Worm (Caenorhabditis elegans) whole organism, L1 larva: ENCODE measurements around the gene taf-9.

Source experiments
- C16A3.4 ChIP-seq: fragments of 150-350 bp; optimal IDR thresholded peaks from 2 replicates; lab custom pipeline; 2014; ENCODE audit warnings: missing biosample characterization, missing genetic modification characterization
- C34B4.2 ChIP-seq: sonication (generic microtip); optimal IDR thresholded peaks from 2 replicates; lab custom pipeline; 2017; ENCODE audit warnings: mild to moderate bottlenecking, missing genetic modification characterization, missing compliant biosample characterization
- F16B12.6 ChIP-seq: fragments of 150-350 bp; optimal IDR thresholded peaks from 2 replicates; lab custom pipeline; 2014; ENCODE audit warnings: missing biosample characterization, missing genetic modification characterization
- Y116A8C.19 ChIP-seq: sonication (generic microtip); optimal IDR thresholded peaks from 2 replicates; lab custom pipeline; 2016; ENCODE audit warnings: missing compliant biosample characterization, missing genetic modification characterization, borderline replicate concordance
- aha-1 ChIP-seq: fragments of 150-350 bp; optimal IDR thresholded peaks from 2 replicates; lab custom pipeline; 2014; ENCODE audit warnings: missing biosample characterization, missing genetic modification characterization
- ceh-8 ChIP-seq: fragments of 200-800 bp; sonication (Bioruptor generic); optimal IDR thresholded peaks from 2 replicates; lab custom pipeline; 2018; ENCODE audit warnings: mild to moderate bottlenecking, missing genetic modification characterization, moderate library complexity, missing compliant biosample characterization
- ceh-82 ChIP-seq, 3 experiments: fragments of 150-350 bp in 1 of 3; sonication (generic microtip) in 2 of 3; optimal IDR thresholded peaks; 2 replicates each; lab custom pipeline; 2014 to 2017; ENCODE audit warnings: missing biosample characterization in 3 of 3, missing genetic modification characterization in 3 of 3
- ces-1 ChIP-seq: fragments of 150-350 bp; optimal IDR thresholded peaks from 2 replicates; lab custom pipeline; 2014; ENCODE audit warnings: missing biosample characterization, missing genetic modification reagents, missing genetic modification characterization
- dsc-1 ChIP-seq: sonication (generic microtip); optimal IDR thresholded peaks from 2 replicates; lab custom pipeline; 2016; ENCODE audit warnings: mild to moderate bottlenecking, missing genetic modification characterization, missing compliant biosample characterization
- egl-13 ChIP-seq: sonication (generic microtip); optimal IDR thresholded peaks from 2 replicates; lab custom pipeline; 2016; ENCODE audit warnings: missing genotype, missing genetic modification reagents, missing genetic modification characterization, missing compliant biosample characterization
- elt-2 ChIP-seq: sonication (generic microtip); optimal IDR thresholded peaks from 2 replicates; lab custom pipeline; 2016; ENCODE audit warnings: missing genetic modification characterization, mild to moderate bottlenecking, inconsistent platforms, missing compliant biosample characterization, missing genetic modification reagents
- elt-3 ChIP-seq, 6 experiments: fragments of 150-350 bp in 1 of 6; sonication (generic microtip); optimal IDR thresholded peaks; 2 replicates each; lab custom pipeline; 2017 to 2018; ENCODE audit warnings: missing biosample characterization in 6 of 6, missing genetic modification characterization in 6 of 6, inconsistent platforms in 1 of 6
- ets-5 ChIP-seq: fragments of 200-800 bp; sonication (Bioruptor generic); IDR thresholded peaks from 2 replicates; pipeline ENCODE4 v1.3.6; 2022; ENCODE audit warnings: missing genetic modification characterization, missing compliant biosample characterization
- fkh-10 ChIP-seq: sonication (generic microtip); optimal IDR thresholded peaks from 2 replicates; lab custom pipeline; 2017; ENCODE audit warnings: missing biosample characterization, missing genetic modification reagents, missing genetic modification characterization
- fkh-4 ChIP-seq: sonication (generic microtip); optimal IDR thresholded peaks from 2 replicates; lab custom pipeline; 2016; ENCODE audit warnings: missing compliant biosample characterization, missing genetic modification characterization, borderline replicate concordance
- hlh-4 ChIP-seq: sonication (generic microtip); optimal IDR thresholded peaks from 2 replicates; lab custom pipeline; 2016; ENCODE audit warnings: mild to moderate bottlenecking, missing genetic modification characterization, missing compliant biosample characterization
- hpl-2 ChIP-seq: fragments of 150-350 bp; optimal IDR thresholded peaks from 2 replicates; lab custom pipeline; 2014; ENCODE audit warnings: missing biosample characterization, missing genetic modification reagents, missing genetic modification characterization
- irx-1 ChIP-seq: sonication (generic microtip); optimal IDR thresholded peaks from 2 replicates; lab custom pipeline; 2016; ENCODE audit warnings: missing genetic modification characterization, missing compliant biosample characterization
- lin-15B ChIP-seq: fragments of 150-350 bp; sonication (generic microtip); optimal IDR thresholded peaks from 3 replicates; lab custom pipeline; 2014; ENCODE audit warnings: missing biosample characterization, missing genetic modification characterization
- lin-35 ChIP-seq, 2 experiments: fragments of 150-350 bp; optimal IDR thresholded peaks; 2 replicates each; lab custom pipeline; 2014; ENCODE audit warnings: missing biosample characterization in 2 of 2, missing genetic modification characterization in 2 of 2, missing genetic modification reagents in 2 of 2
- lir-3 ChIP-seq: sonication (generic microtip); optimal IDR thresholded peaks from 2 replicates; lab custom pipeline; 2016; ENCODE audit warnings: mild to moderate bottlenecking, missing genetic modification characterization, moderate library complexity, missing compliant biosample characterization; ENCODE audit not compliant: poor library complexity
- mab-9 ChIP-seq: fragments of 200-800 bp; sonication (Bioruptor generic); IDR thresholded peaks from 2 replicates; pipeline ENCODE4 v1.3.6; 2022; ENCODE audit warnings: missing genetic modification reagents, missing genetic modification characterization, missing compliant biosample characterization
- mef-2 ChIP-seq: fragments of 150-350 bp; optimal IDR thresholded peaks from 2 replicates; lab custom pipeline; 2014; ENCODE audit warnings: missing biosample characterization, missing genetic modification characterization
- mep-1 ChIP-seq: fragments of 150-350 bp; optimal IDR thresholded peaks from 2 replicates; lab custom pipeline; 2014; ENCODE audit warnings: missing biosample characterization, missing genetic modification characterization
- nhr-19 ChIP-seq: fragments of 200-800 bp; sonication (Bioruptor generic); conservative IDR thresholded peaks from 2 replicates; pipeline ENCODE4 v1.3.6; 2022; ENCODE audit warnings: missing genetic modification characterization, missing compliant biosample characterization
- nhr-20 ChIP-seq: sonication (generic microtip); optimal IDR thresholded peaks from 2 replicates; lab custom pipeline; 2016; ENCODE audit warnings: mild to moderate bottlenecking, missing genetic modification characterization, missing compliant biosample characterization
- nhr-237 ChIP-seq: fragments of 150-350 bp; optimal IDR thresholded peaks from 2 replicates; lab custom pipeline; 2014; ENCODE audit warnings: missing biosample characterization, missing genetic modification characterization
- nhr-71 ChIP-seq: sonication (generic microtip); optimal IDR thresholded peaks from 2 replicates; lab custom pipeline; 2016; ENCODE audit warnings: mild to moderate bottlenecking, missing genetic modification characterization, moderate library complexity, missing compliant biosample characterization
- nhr-90 ChIP-seq: sonication (generic microtip); optimal IDR thresholded peaks from 2 replicates; lab custom pipeline; 2016; ENCODE audit warnings: mild to moderate bottlenecking, missing genetic modification characterization, missing compliant biosample characterization; ENCODE audit not compliant: poor library complexity
- pag-3 ChIP-seq: sonication (generic microtip); optimal IDR thresholded peaks from 2 replicates; lab custom pipeline; 2017; ENCODE audit warnings: missing genetic modification characterization, mild to moderate bottlenecking, missing compliant biosample characterization, antibody characterized with exemption, borderline replicate concordance; ENCODE audit not compliant: insufficient read depth
- pax-3 ChIP-seq: fragments of 200-800 bp; sonication (Bioruptor generic); optimal IDR thresholded peaks from 2 replicates; lab custom pipeline; 2018; ENCODE audit warnings: mild to moderate bottlenecking, missing genetic modification characterization, moderate library complexity, missing compliant biosample characterization
- pqm-1 ChIP-seq: sonication (generic microtip); optimal IDR thresholded peaks from 3 replicates; lab custom pipeline; 2017; ENCODE audit warnings: missing biosample characterization, missing genetic modification characterization
- rnt-1 ChIP-seq: sonication (generic microtip); optimal IDR thresholded peaks from 2 replicates; lab custom pipeline; 2016; ENCODE audit warnings: mild to moderate bottlenecking, missing genetic modification characterization, moderate library complexity, missing compliant biosample characterization
- snpc-4 ChIP-seq: fragments of 150-350 bp; optimal IDR thresholded peaks from 2 replicates; lab custom pipeline; 2014; ENCODE audit warnings: missing biosample characterization, missing genetic modification characterization
- sox-4 ChIP-seq: sonication (generic microtip); optimal IDR thresholded peaks from 2 replicates; lab custom pipeline; 2016; ENCODE audit warnings: missing genetic modification characterization, missing compliant biosample characterization
- sptf-1 ChIP-seq: fragments of 150-350 bp; optimal IDR thresholded peaks from 2 replicates; lab custom pipeline; 2014; ENCODE audit warnings: missing biosample characterization, missing genetic modification characterization
- swsn-7 ChIP-seq: sonication (generic microtip); optimal IDR thresholded peaks from 2 replicates; lab custom pipeline; 2016; ENCODE audit warnings: missing genetic modification characterization, missing compliant biosample characterization
- unc-62 ChIP-seq: fragments of 150-350 bp; optimal IDR thresholded peaks from 2 replicates; lab custom pipeline; 2014; ENCODE audit warnings: missing biosample characterization, missing genetic modification reagents, missing genetic modification characterization
- zag-1 ChIP-seq: fragments of 150-350 bp; optimal IDR thresholded peaks from 2 replicates; lab custom pipeline; 2014; ENCODE audit warnings: missing biosample characterization, missing genetic modification characterization
- zip-4 ChIP-seq: fragments of 200-800 bp; sonication (Bioruptor generic); optimal IDR thresholded peaks from 2 replicates; lab custom pipeline; 2018; ENCODE audit warnings: mild to moderate bottlenecking, missing genetic modification characterization, moderate library complexity, missing compliant biosample characterization

taf-9 gene

DNA sequence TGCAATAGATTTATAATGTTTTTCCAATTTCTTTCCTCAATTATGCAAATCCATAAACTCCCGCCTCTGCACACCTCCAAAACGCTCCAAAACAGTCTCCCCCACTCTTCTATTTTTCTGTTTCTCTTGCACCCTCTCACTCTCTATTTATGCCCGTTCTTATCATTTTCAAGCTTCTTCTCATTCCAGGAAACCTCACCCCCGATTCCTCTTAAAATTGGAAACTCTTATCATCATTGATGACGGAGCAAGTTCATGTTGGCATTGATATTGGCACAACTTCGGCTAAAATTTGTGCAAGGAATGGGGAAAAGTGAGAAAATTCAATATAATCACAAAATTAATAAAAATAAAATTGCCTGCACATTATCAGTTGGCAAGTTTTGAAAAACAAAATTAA, 16.2 kb upstream of the taf-9 start, which contains the start of gene shpk-1:
Gene shpk-1 (plus strand): TSS at position 188 of the 400 bp plus-strand sequence.
- TF ChIP-seq lin-35 (GFP tag; optimal IDR thresholded peaks at IDR 0.05; lab: Kevin White, UChicago), result peak in 1 of 2 experiments; percentile 26
- peak; percentile 10 for TF ChIP-seq nhr-71 (tag; lab: Kevin White, UChicago)
- TF ChIP-seq elt-2 (tag; lab: Kevin White, UChicago), result peak; percentile 89
- no peak for TF ChIP-seq irx-1 (tag; lab: Kevin White, UChicago)
- peak; percentile 12 for TF ChIP-seq nhr-20 (tag; lab: Kevin White, UChicago)
- no peak for TF ChIP-seq zip-4 (GFP tag; lab: Kevin White, UChicago)
- no peak for TF ChIP-seq dsc-1
- TF ChIP-seq pqm-1, result peak; percentile 58

DNA sequence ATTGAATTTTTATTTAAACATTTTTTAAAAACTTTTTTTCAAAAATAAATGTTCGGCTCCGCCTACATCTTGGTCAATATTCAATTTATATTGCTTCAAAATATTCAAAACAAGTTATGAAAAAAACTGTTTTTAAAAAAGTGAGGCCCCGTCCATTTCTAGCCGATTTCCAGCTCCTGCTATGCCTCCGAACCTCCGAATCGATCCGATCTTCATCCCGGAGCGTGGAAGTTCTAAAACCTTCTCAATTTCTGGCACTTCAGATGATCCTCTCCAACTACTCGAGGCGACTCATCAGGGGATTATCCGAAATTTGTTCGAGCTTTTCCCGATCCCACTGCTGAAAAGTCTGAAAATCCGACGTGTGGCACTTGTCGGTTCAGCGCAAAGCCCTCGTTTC, 9.9 kb upstream of the taf-9 start:
- TF ChIP-seq fkh-10 (GFP tag; lab: Kevin White, UChicago), result no peak
- no peak for TF ChIP-seq egl-13 (tag; lab: Kevin White, UChicago)
- no peak for TF ChIP-seq nhr-19 (GFP tag; lab: Robert Waterston, UW)

DNA sequence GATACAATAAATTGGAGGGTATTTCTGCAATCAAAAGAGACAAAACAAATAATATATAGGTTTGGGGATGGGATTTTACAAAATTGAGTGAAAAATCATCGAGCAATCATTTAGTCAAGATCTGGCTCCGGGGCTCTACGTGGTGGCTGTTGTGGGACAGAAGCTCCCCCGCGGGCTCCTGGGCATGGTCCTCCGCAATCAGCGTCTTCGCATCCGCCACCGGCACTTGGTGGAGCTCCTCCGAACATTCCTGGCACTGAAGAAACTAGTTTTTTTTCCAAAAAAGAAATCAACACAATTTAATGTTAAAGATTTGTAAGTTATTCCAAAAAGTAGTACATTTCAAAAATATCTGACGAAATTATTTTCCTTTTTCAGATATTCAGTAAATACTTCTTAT, 9.3 kb upstream of the taf-9 start:
- TF ChIP-seq ceh-82 (tag; optimal IDR thresholded peaks at IDR 0.05; lab: Kevin White, UChicago) (no peak), ces-1 (GFP tag; lab: Kevin White, UChicago) (no peak), ets-5 (GFP tag; lab: Robert Waterston, UW) (no peak), lir-3 (tag; lab: Kevin White, UChicago) (no peak), aha-1 (tag; lab: Kevin White, UChicago) (no peak), ceh-8 (no peak), zip-4 (GFP tag; lab: Kevin White, UChicago) (no peak), mef-2 (tag; lab: Kevin White, UChicago) (no peak), hpl-2 (GFP tag; lab: Kevin White, UChicago) (no peak), rnt-1 (tag; lab: Kevin White, UChicago) (no peak), mab-9 (GFP tag; lab: Robert Waterston, UW) (no peak), fkh-4 (tag; lab: Kevin White, UChicago) (no peak), lin-15B (tag; lab: Kevin White, UChicago) (no peak), pqm-1 (no peak)

DNA sequence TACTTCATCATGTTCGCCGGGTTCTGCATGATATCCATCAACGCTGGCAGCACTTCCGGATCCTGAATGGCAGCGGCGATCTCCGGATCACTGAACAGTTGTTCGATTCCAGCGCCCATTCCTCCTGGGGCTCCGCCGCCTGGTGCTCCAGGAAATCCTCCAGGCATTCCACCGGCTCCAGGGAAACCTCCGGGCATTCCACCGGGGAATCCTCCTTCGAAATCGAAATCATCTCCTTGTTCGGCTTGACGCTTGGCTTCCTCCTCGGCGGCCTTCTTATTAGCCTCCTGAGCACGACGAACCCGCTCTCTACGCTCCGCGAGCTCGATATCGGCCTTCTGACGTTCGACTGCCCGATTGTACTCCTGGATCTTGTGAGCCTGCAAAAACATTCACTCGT, 8.5 kb upstream of the taf-9 start:
- TF ChIP-seq C16A3.4 (tag; lab: Kevin White, UChicago), result no peak
- TF ChIP-seq nhr-237, result no peak
- no peak for TF ChIP-seq pax-3 (tag; lab: Kevin White, UChicago)
- TF ChIP-seq mep-1 (tag; lab: Kevin White, UChicago), result no peak
- no peak for TF ChIP-seq nhr-71 (tag; lab: Kevin White, UChicago)
- TF ChIP-seq hlh-4 (tag; lab: Kevin White, UChicago), result no peak
- TF ChIP-seq C34B4.2, result no peak
- no peak for TF ChIP-seq sptf-1 (tag; lab: Kevin White, UChicago)
- no peak for TF ChIP-seq zag-1 (tag; lab: Kevin White, UChicago)
- TF ChIP-seq unc-62 (GFP tag; lab: Kevin White, UChicago), result no peak
- TF ChIP-seq nhr-90 (tag; lab: Kevin White, UChicago), result no peak
- no peak for TF ChIP-seq F16B12.6
- no peak for TF ChIP-seq elt-3 (tag; optimal IDR thresholded peaks at IDR 0.05; lab: Kevin White, UChicago)
- TF ChIP-seq zip-4 (GFP tag; lab: Kevin White, UChicago), result no peak
- TF ChIP-seq pag-3 (tag; lab: Kevin White, UChicago), result no peak
- TF ChIP-seq lin-35 (GFP tag; optimal IDR thresholded peaks at IDR 0.05; lab: Kevin White, UChicago), result no peak
- TF ChIP-seq Y116A8C.19 (tag; lab: Kevin White, UChicago), result no peak
- no peak for TF ChIP-seq snpc-4 (tag; lab: Kevin White, UChicago)
- no peak for TF ChIP-seq sox-4 (tag; lab: Kevin White, UChicago)
- no peak for TF ChIP-seq swsn-7 (tag; lab: Kevin White, UChicago)
